Fruit fly (Drosophila melanogaster): ENCODE data around the gene bru2.
A peak's percentile ranks its signal among the peaks of the same experiment; 100 is the strongest.

DNA sequence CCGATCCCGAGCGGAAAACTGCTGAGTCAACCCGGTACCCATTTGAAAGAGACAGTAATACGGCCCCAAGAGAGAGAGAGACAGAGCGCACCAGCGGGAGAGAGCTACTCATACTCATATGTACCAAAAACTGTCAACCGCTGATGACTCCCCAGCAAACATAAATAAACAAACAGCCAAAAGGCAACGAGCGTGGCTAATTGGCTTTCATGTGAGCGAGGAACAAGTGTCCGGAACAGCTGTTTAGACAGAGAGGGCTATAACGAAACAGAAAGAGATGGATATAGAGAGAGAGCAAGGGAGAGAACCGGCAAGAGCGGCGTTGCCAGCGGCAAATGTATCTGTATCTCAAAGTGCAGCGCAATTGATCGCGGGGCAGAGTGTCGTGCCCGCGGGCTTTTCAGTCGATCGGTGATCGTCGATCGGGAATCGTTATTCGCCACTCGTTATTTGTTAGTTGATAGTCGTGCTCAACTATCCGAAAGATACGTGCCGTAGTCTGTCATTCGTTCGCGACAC, 22.0 kb downstream of the bru2 start:
- TF ChIP-seq CG17568 (GFP tag; optimal IDR thresholded peaks at IDR 0.05) (peak; percentile 66), corto (GFP tag; optimal IDR thresholded peaks at IDR 0.05) (no peak), CG16815 (GFP tag; optimal IDR thresholded peaks at IDR 0.05) (no peak), CG2129 (GFP tag; IDR thresholded peaks at IDR 0.05; ENCODE audit: partially characterized antibody) (no peak)

All from whole organism, embryonic.